Fruit fly (Drosophila melanogaster) whole organism, embryonic: ENCODE data around the gene VhaM9.7-d.

Experiments used
- Bgb ChIP-seq: fragments of 200-800 bp; sonication (Bioruptor generic); IDR thresholded peaks from 2 replicates; pipeline ENCODE4 v1.3.6; 2022; ENCODE audit warnings: missing biosample characterization, missing genetic modification characterization; ENCODE audit not compliant: partially characterized antibody
- CG10543 ChIP-seq: fragments of 200-800 bp; sonication (Bioruptor generic); optimal IDR thresholded peaks from 3 replicates; lab custom pipeline; 2017; ENCODE audit warnings: missing biosample characterization, mild to moderate bottlenecking, missing genetic modification characterization, moderate library complexity
- CG10654 ChIP-seq: fragments of 200-800 bp; sonication (Bioruptor generic); optimal IDR thresholded peaks from 2 replicates; lab custom pipeline; 2016; ENCODE audit warnings: missing biosample characterization, missing genetic modification characterization
- CG10979 ChIP-seq: fragments of 200-800 bp; sonication (Bioruptor generic); optimal IDR thresholded peaks from 2 replicates; lab custom pipeline; 2018; ENCODE audit warnings: missing biosample characterization, mild to moderate bottlenecking, missing genetic modification characterization, moderate library complexity
- CG11504 ChIP-seq: fragments of 200-800 bp; sonication (Bioruptor generic); optimal IDR thresholded peaks from 3 replicates; lab custom pipeline; 2019; ENCODE audit warnings: missing biosample characterization, mild to moderate bottlenecking, missing genetic modification characterization, moderate library complexity
- CG11696 ChIP-seq: fragments of 200-800 bp; sonication (Bioruptor generic); IDR thresholded peaks from 2 replicates; pipeline ENCODE4 v1.3.6; 2022; ENCODE audit warnings: missing biosample characterization, missing genetic modification characterization
- CG13894 ChIP-seq: fragments of 200-800 bp; sonication (Bioruptor generic); optimal IDR thresholded peaks from 3 replicates; lab custom pipeline; 2018; ENCODE audit warnings: missing biosample characterization, mild to moderate bottlenecking, missing genetic modification characterization, moderate library complexity
- CG14710 ChIP-seq: fragments of 200-800 bp; sonication (Bioruptor generic); optimal IDR thresholded peaks from 3 replicates; lab custom pipeline; 2019; ENCODE audit warnings: missing biosample characterization, mild to moderate bottlenecking, missing genetic modification characterization, moderate library complexity
- CG14860 ChIP-seq: fragments of 200-800 bp; sonication (Bioruptor generic); IDR thresholded peaks from 3 replicates; pipeline ENCODE4 v1.3.6; 2022; ENCODE audit warnings: missing biosample characterization, missing genetic modification characterization; ENCODE audit not compliant: partially characterized antibody
- CG15696 ChIP-seq: fragments of 200-800 bp; sonication (Bioruptor generic); optimal IDR thresholded peaks from 2 replicates; lab custom pipeline; 2019; ENCODE audit warnings: missing biosample characterization, mild to moderate bottlenecking, missing genetic modification characterization, moderate library complexity
- CG1647 ChIP-seq: fragments of 200-800 bp; sonication (Bioruptor generic); optimal IDR thresholded peaks from 3 replicates; lab custom pipeline; 2016; ENCODE audit warnings: missing biosample characterization, missing genetic modification characterization
- CG17802 ChIP-seq: fragments of 200-800 bp; sonication (Bioruptor generic); optimal IDR thresholded peaks from 2 replicates; lab custom pipeline; 2018; ENCODE audit warnings: missing biosample characterization, mild to moderate bottlenecking, missing genetic modification characterization, moderate library complexity
- CG2712 ChIP-seq: fragments of 200-800 bp; optimal IDR thresholded peaks from 3 replicates; lab custom pipeline; 2019; ENCODE audit warnings: missing biosample characterization, mild to moderate bottlenecking, missing genetic modification characterization, moderate library complexity
- CG31388 ChIP-seq: fragments of 200-800 bp; sonication (Bioruptor generic); optimal IDR thresholded peaks from 2 replicates; lab custom pipeline; 2016; ENCODE audit warnings: missing biosample characterization, missing genetic modification characterization
- CG43689 ChIP-seq: fragments of 200-800 bp; sonication (Bioruptor generic); IDR thresholded peaks from 2 replicates; pipeline ENCODE4 v1.3.6; 2022; ENCODE audit warnings: missing biosample characterization, missing genetic modification characterization
- CG5180 ChIP-seq: fragments of 200-800 bp; sonication (Bioruptor generic); optimal IDR thresholded peaks from 3 replicates; lab custom pipeline; 2017; ENCODE audit warnings: missing biosample characterization, missing genetic modification characterization, mild to moderate bottlenecking, moderate library complexity, missing genetic modification reagents
- CG6654 ChIP-seq: fragments of 200-800 bp; sonication (Bioruptor generic); optimal IDR thresholded peaks from 2 replicates; lab custom pipeline; 2017; ENCODE audit warnings: missing biosample characterization, mild to moderate bottlenecking, missing genetic modification characterization
- CG7271 ChIP-seq: fragments of 200-800 bp; sonication (Bioruptor generic); optimal IDR thresholded peaks from 2 replicates; lab custom pipeline; 2018; ENCODE audit warnings: missing biosample characterization, mild to moderate bottlenecking, missing genetic modification characterization, moderate library complexity
- CG7987 ChIP-seq: fragments of 200-800 bp; sonication (Bioruptor generic); optimal IDR thresholded peaks from 2 replicates; lab custom pipeline; 2018; ENCODE audit warnings: missing biosample characterization, mild to moderate bottlenecking, missing genetic modification characterization, moderate library complexity
- CG8290 ChIP-seq, 3 experiments: fragments of 200-800 bp; sonication (Bioruptor generic); optimal IDR thresholded peaks; 2 replicates each; lab custom pipeline; 2016 to 2019; ENCODE audit warnings: missing biosample characterization in 3 of 3, missing genetic modification characterization in 3 of 3, mild to moderate bottlenecking in 2 of 3, moderate library complexity in 1 of 3
- CG8478 ChIP-seq: fragments of >200 bp; optimal IDR thresholded peaks from 2 replicates; lab custom pipeline; 2018
- CG9817 ChIP-seq: fragments of 200-800 bp; sonication (Bioruptor generic); optimal IDR thresholded peaks from 2 replicates; lab custom pipeline; 2018; ENCODE audit warnings: missing biosample characterization, mild to moderate bottlenecking, missing genetic modification characterization, moderate library complexity
- D19B ChIP-seq: fragments of 200-800 bp; sonication (Bioruptor generic); optimal IDR thresholded peaks from 2 replicates; lab custom pipeline; 2017; ENCODE audit warnings: missing biosample characterization, mild to moderate bottlenecking, missing genetic modification characterization
- Dad ChIP-seq: fragments of 200-800 bp; sonication (Bioruptor generic); optimal IDR thresholded peaks from 3 replicates; lab custom pipeline; 2016; ENCODE audit warnings: missing biosample characterization, missing genetic modification characterization
- Dbx ChIP-seq: fragments of 200-800 bp; sonication (Bioruptor generic); IDR thresholded peaks from 3 replicates; pipeline ENCODE4 v1.3.6; 2022; ENCODE audit warnings: missing biosample characterization, missing genetic modification characterization
- Dek ChIP-seq: fragments of 200-800 bp; sonication (Bioruptor generic); optimal IDR thresholded peaks from 3 replicates; lab custom pipeline; 2019; ENCODE audit warnings: missing biosample characterization, mild to moderate bottlenecking, missing genetic modification characterization, moderate library complexity
- Fer3 ChIP-seq: fragments of 200-800 bp; sonication (Bioruptor generic); optimal IDR thresholded peaks from 2 replicates; lab custom pipeline; 2018; ENCODE audit warnings: missing biosample characterization, mild to moderate bottlenecking, missing genetic modification characterization, moderate library complexity
- GATAe ChIP-seq: fragments of 200-800 bp; sonication (Bioruptor generic); conservative IDR thresholded peaks from 2 replicates; pipeline ENCODE4 v1.3.6; 2022; ENCODE audit warnings: missing biosample characterization, missing genetic modification characterization
- HLHmδ ChIP-seq: fragments of 200-800 bp; sonication (Bioruptor generic); optimal IDR thresholded peaks from 2 replicates; lab custom pipeline; 2018; ENCODE audit warnings: missing biosample characterization, mild to moderate bottlenecking, missing genetic modification characterization, moderate library complexity
- Hey ChIP-seq: fragments of 200-800 bp; sonication (Bioruptor generic); optimal IDR thresholded peaks from 3 replicates; lab custom pipeline; 2018; ENCODE audit warnings: missing biosample characterization, mild to moderate bottlenecking, missing genetic modification characterization
- MBD-R2 ChIP-seq: fragments of 200-800 bp; sonication (Bioruptor generic); IDR thresholded peaks from 2 replicates; pipeline ENCODE4 v1.3.6; 2022; ENCODE audit warnings: missing biosample characterization, missing genetic modification characterization
- Myb ChIP-seq: fragments of 200-800 bp; sonication (Bioruptor generic); optimal IDR thresholded peaks from 2 replicates; lab custom pipeline; 2016; ENCODE audit warnings: missing biosample characterization, missing genetic modification characterization
- Oaz ChIP-seq: fragments of 200-800 bp; sonication (Bioruptor generic); IDR thresholded peaks from 2 replicates; pipeline ENCODE4 v1.3.6; 2022; ENCODE audit warnings: missing biosample characterization, missing genetic modification characterization
- Spps ChIP-seq: fragments of 200-800 bp; sonication (Bioruptor generic); optimal IDR thresholded peaks from 2 replicates; lab custom pipeline; 2018; ENCODE audit warnings: missing biosample characterization, mild to moderate bottlenecking, missing genetic modification characterization
- Taf1 ChIP-seq: fragments of 200-800 bp; sonication (Bioruptor generic); IDR thresholded peaks from 2 replicates; pipeline ENCODE4 v1.3.6; 2022; ENCODE audit warnings: missing biosample characterization, missing genetic modification characterization
- bab2 ChIP-seq: fragments of 200-800 bp; sonication (Bioruptor generic); optimal IDR thresholded peaks from 2 replicates; lab custom pipeline; 2016; ENCODE audit warnings: missing biosample characterization, missing genetic modification characterization
- bbx ChIP-seq: fragments of 200-800 bp; sonication (Bioruptor generic); IDR thresholded peaks from 2 replicates; pipeline ENCODE4 v1.3.6; 2022; ENCODE audit warnings: missing biosample characterization, missing genetic modification characterization; ENCODE audit not compliant: partially characterized antibody
- cwo ChIP-seq: fragments of 200-800 bp; sonication (Bioruptor generic); optimal IDR thresholded peaks from 3 replicates; lab custom pipeline; 2017; ENCODE audit warnings: missing biosample characterization, missing genetic modification characterization, mild to moderate bottlenecking, moderate library complexity, missing genetic modification reagents
- hkb ChIP-seq, 2 experiments: fragments of 200-800 bp in 1 of 2; fragments of >200 bp in 1 of 2; sonication (Bioruptor generic) in 1 of 2; IDR thresholded peaks in 1 of 2; optimal IDR thresholded peaks in 1 of 2; 2 replicates each; pipeline versions ENCODE4 v1.3.6 to Lab custom; 2017 to 2022; ENCODE audit warnings: missing biosample characterization in 1 of 2, missing genetic modification characterization in 1 of 2
- knrl ChIP-seq: fragments of 200-800 bp; sonication (Bioruptor generic); IDR thresholded peaks from 3 replicates; pipeline ENCODE4 v1.3.6; 2022; ENCODE audit warnings: missing biosample characterization, missing genetic modification characterization; ENCODE audit not compliant: partially characterized antibody
- lilli ChIP-seq: fragments of 200-800 bp; sonication (Bioruptor generic); optimal IDR thresholded peaks from 3 replicates; lab custom pipeline; 2016; ENCODE audit warnings: missing biosample characterization, missing genetic modification characterization
- otp ChIP-seq: fragments of 200-800 bp; sonication (Bioruptor generic); IDR thresholded peaks from 3 replicates; pipeline ENCODE4, ENCODE4 v1.3.6; 2022; ENCODE audit warnings: missing biosample characterization, missing genetic modification characterization
- p53 ChIP-seq: fragments of 200-800 bp; sonication (Bioruptor generic); optimal IDR thresholded peaks from 2 replicates; lab custom pipeline; 2016; ENCODE audit warnings: missing biosample characterization, missing genetic modification characterization
- pan ChIP-seq, 4 experiments: fragments of >200 bp in 3 of 4; fragments of 200-800 bp in 1 of 4; sonication (Bioruptor generic) in 1 of 4; optimal IDR thresholded peaks in 3 of 4; IDR thresholded peaks in 1 of 4; 2 replicates each; pipeline versions ENCODE4 v1.3.6 to Lab custom; 2017 to 2022; ENCODE audit warnings: missing biosample characterization in 2 of 4, missing genetic modification characterization in 2 of 4, mixed read lengths in 1 of 4
- repo ChIP-seq: fragments of 200-800 bp; sonication (Bioruptor generic); optimal IDR thresholded peaks from 2 replicates; lab custom pipeline; 2016; ENCODE audit warnings: missing biosample characterization, missing genetic modification characterization
- sens-2 ChIP-seq: fragments of 200-800 bp; sonication (Bioruptor generic); IDR thresholded peaks from 2 replicates; pipeline ENCODE4 v1.3.6; 2022; ENCODE audit warnings: missing biosample characterization, missing genetic modification characterization
- seq ChIP-seq: fragments of 200-800 bp; sonication (Bioruptor generic); IDR thresholded peaks from 2 replicates; pipeline ENCODE4 v1.3.6; 2022; ENCODE audit warnings: missing biosample characterization, missing genetic modification characterization
- unpg ChIP-seq: fragments of 200-800 bp; sonication (Bioruptor generic); optimal IDR thresholded peaks from 3 replicates; lab custom pipeline; 2018; ENCODE audit warnings: missing biosample characterization, mild to moderate bottlenecking, missing genetic modification characterization, moderate library complexity

Gene VhaM9.7-d

dm6 chr3R:17020956-17021355 lies 46.0 kb downstream of the VhaM9.7-d start, which contains the start of gene Adsl (continued):
- TF ChIP-seq p53 (GFP tag; lab: Kevin White, UChicago) (peak; percentile 13), Spps (peak; percentile 67), CG10979 (peak; percentile 73), Dek (tag; lab: Kevin White, UChicago) (no peak), otp (peak; percentile 68; the same call in 2 of the 3 replicates), CG7987 (GFP tag; lab: Kevin White, UChicago) (peak; percentile 87), CG6654 (GFP tag; lab: Kevin White, UChicago) (peak; percentile 7), CG11696 (GFP tag; lab: Robert Waterston, UW) (no peak), Bgb (GFP tag; lab: Robert Waterston, UW) (peak; percentile 49; the same call in 1 of the 2 replicates), lilli (no peak), Dbx (GFP tag; lab: Robert Waterston, UW) (peak; percentile 35; the same call in 1 of the 3 replicates), bbx (GFP tag; lab: Robert Waterston, UW) (peak; percentile 25; the same call in 1 of the 2 replicates), knrl (GFP tag; lab: Robert Waterston, UW) (peak; percentile 29; the same call in 1 of the 3 replicates), unpg (GFP tag; lab: Kevin White, UChicago) (no peak), CG10654 (GFP tag; lab: Kevin White, UChicago) (peak; percentile 26), Oaz (GFP tag; lab: Robert Waterston, UW) (no peak), CG31388 (GFP tag; lab: Kevin White, UChicago) (no peak), sens-2 (GFP tag; lab: Robert Waterston, UW) (0 out of 2 replicates have a peak, but pooled peaks have one; percentile 23), CG2712 (tag; lab: Kevin White, UChicago) (no peak), seq (no peak; the same call in 1 of the 2 replicates), D19B (GFP tag; lab: Kevin White, UChicago) (peak; percentile 21), CG10543 (GFP tag; lab: Kevin White, UChicago) (no peak), Dad (GFP tag; lab: Kevin White, UChicago) (peak; percentile 33), CG1647 (GFP tag; lab: Kevin White, UChicago) (no peak), CG8290 (GFP tag; optimal IDR thresholded peaks at IDR 0.05; lab: Kevin White, UChicago) (no peak), CG8290 (tag; optimal IDR thresholded peaks at IDR 0.05; lab: Kevin White, UChicago) (peak in 1 of 2 experiments; percentile 3), bab2 (GFP tag; lab: Kevin White, UChicago) (no peak), pan (optimal IDR thresholded peaks at IDR 0.05; lab: Kevin White, UChicago) (no peak), pan (GFP tag; optimal IDR thresholded peaks at IDR 0.05 in 1 of 2, IDR thresholded peaks at IDR 0.05 in 1 of 2) (peak in 1 of 2 experiments; percentile 65), Fer3 (tag; lab: Kevin White, UChicago) (no peak), CG7271 (tag; lab: Kevin White, UChicago) (peak; percentile 91), CG8478 (no peak), HLHmδ (GFP tag; lab: Kevin White, UChicago) (peak; percentile 67), CG15696 (tag; lab: Kevin White, UChicago) (peak; percentile 3), CG11504 (no peak), cwo (GFP tag; lab: Kevin White, UChicago) (peak; percentile 37), CG13894 (tag; lab: Kevin White, UChicago) (no peak), Taf1 (GFP tag; lab: Robert Waterston, UW) (no peak), CG5180 (GFP tag; lab: Kevin White, UChicago) (peak; percentile 49), CG14860 (no peak), CG17802 (peak; percentile 46), CG14710 (tag; lab: Kevin White, UChicago) (peak; percentile 79), CG9817 (tag; lab: Kevin White, UChicago) (peak; percentile 58), hkb (optimal IDR thresholded peaks at IDR 0.05; lab: Kevin White, UChicago) (no peak), hkb (GFP tag; IDR thresholded peaks at IDR 0.05; lab: Robert Waterston, UW) (peak; percentile 73), Myb (GFP tag; lab: Kevin White, UChicago) (peak; percentile 91), CG43689 (no peak), Hey (tag; lab: Kevin White, UChicago) (peak; percentile 14), MBD-R2 (peak; percentile 71), repo (GFP tag; lab: Kevin White, UChicago) (peak; percentile 40), GATAe (GFP tag; lab: Robert Waterston, UW) (no peak)
